Worm (Caenorhabditis elegans) whole organism, young adult: ENCODE measurements around the gene str-217.

Source experiments
- B0261.1 ChIP-seq: sonication (generic microtip); optimal IDR thresholded peaks from 2 replicates; lab custom pipeline; 2016; ENCODE audit warnings: mild to moderate bottlenecking, missing genetic modification characterization, moderate library complexity, missing compliant biosample characterization
- B0336.3 ChIP-seq: fragments of 200-800 bp; sonication (Bioruptor generic); IDR thresholded peaks from 2 replicates; pipeline ENCODE4 v1.3.6; 2022; ENCODE audit warnings: missing genetic modification characterization, missing compliant biosample characterization
- C17E4.6 ChIP-seq: fragments of 200-800 bp; sonication (Bioruptor generic); IDR thresholded peaks from 2 replicates; pipeline ENCODE4 v1.3.6; 2022; ENCODE audit warnings: missing genetic modification reagents, missing genetic modification characterization, missing compliant biosample characterization
- F22D6.2 ChIP-seq: sonication (generic microtip); optimal IDR thresholded peaks from 2 replicates; lab custom pipeline; 2016; ENCODE audit warnings: mild to moderate bottlenecking, missing genetic modification characterization, missing compliant biosample characterization
- F33H1.4 ChIP-seq: fragments of 200-800 bp; sonication (Bioruptor generic); IDR thresholded peaks from 2 replicates; pipeline ENCODE4 v1.3.6; 2022; ENCODE audit warnings: missing genetic modification reagents, missing genetic modification characterization, missing compliant biosample characterization
- F39B2.1 ChIP-seq: fragments of 200-800 bp; sonication (Bioruptor generic); IDR thresholded peaks from 2 replicates; pipeline ENCODE4 v1.3.6; 2022; ENCODE audit warnings: missing genetic modification reagents, missing genetic modification characterization, missing compliant biosample characterization
- F52B5.7 ChIP-seq: sonication (generic microtip); optimal IDR thresholded peaks from 2 replicates; lab custom pipeline; 2016; ENCODE audit warnings: mild to moderate bottlenecking, missing genetic modification characterization, missing compliant biosample characterization
- K12H6.12 ChIP-seq: fragments of 200-800 bp; sonication (Bioruptor generic); optimal IDR thresholded peaks from 2 replicates; lab custom pipeline; 2018; ENCODE audit warnings: mild to moderate bottlenecking, missing genetic modification characterization, missing compliant biosample characterization
- ZK185.1 ChIP-seq: sonication (generic microtip); optimal IDR thresholded peaks from 2 replicates; lab custom pipeline; 2016; ENCODE audit warnings: mild to moderate bottlenecking, missing genetic modification characterization, missing compliant biosample characterization; ENCODE audit not compliant: poor library complexity, severe bottlenecking
- aptf-3 ChIP-seq: fragments of 200-800 bp; sonication (Bioruptor generic); IDR thresholded peaks from 2 replicates; pipeline ENCODE4 v1.3.6; 2022; ENCODE audit warnings: missing genetic modification characterization, missing compliant biosample characterization
- atf-7 ChIP-seq: sonication (generic microtip); optimal IDR thresholded peaks from 2 replicates; lab custom pipeline; 2017; ENCODE audit warnings: mild to moderate bottlenecking, missing genetic modification characterization, missing compliant biosample characterization
- attf-6 ChIP-seq: fragments of 200-800 bp; sonication (Bioruptor generic); IDR thresholded peaks from 2 replicates; pipeline ENCODE4 v1.3.6; 2022; ENCODE audit warnings: missing genetic modification reagents, missing genetic modification characterization, missing compliant biosample characterization
- bed-1 ChIP-seq: fragments of 200-800 bp; sonication (Bioruptor generic); IDR thresholded peaks from 2 replicates; pipeline ENCODE4 v1.3.6; 2022; ENCODE audit warnings: missing genetic modification reagents, missing genetic modification characterization, missing compliant biosample characterization
- bed-2 ChIP-seq: fragments of 200-800 bp; sonication (Bioruptor generic); IDR thresholded peaks from 2 replicates; pipeline ENCODE4 v1.3.6; 2022; ENCODE audit warnings: missing genetic modification reagents, missing genetic modification characterization, missing compliant biosample characterization
- ccch-3 ChIP-seq: fragments of 200-800 bp; sonication (Bioruptor generic); optimal IDR thresholded peaks from 2 replicates; lab custom pipeline; 2018; ENCODE audit warnings: mild to moderate bottlenecking, missing genetic modification characterization, missing compliant biosample characterization
- cebp-1 ChIP-seq, 2 experiments: fragments of 200-800 bp in 1 of 2; sonication (Bioruptor generic) in 1 of 2; sonication (generic microtip) in 1 of 2; IDR thresholded peaks in 1 of 2; optimal IDR thresholded peaks in 1 of 2; 2 replicates each; pipeline versions ENCODE4 v1.3.6 to Lab custom; 2017 to 2022; ENCODE audit warnings: missing compliant biosample characterization in 2 of 2, missing genetic modification characterization in 2 of 2, mild to moderate bottlenecking in 1 of 2, missing genetic modification reagents in 1 of 2, moderate library complexity in 1 of 2
- cebp-2 ChIP-seq: fragments of 200-800 bp; sonication (Bioruptor generic); IDR thresholded peaks from 2 replicates; pipeline ENCODE4 v1.3.6; 2022; ENCODE audit warnings: missing genetic modification characterization, missing compliant biosample characterization
- chd-7 ChIP-seq: sonication (generic microtip); optimal IDR thresholded peaks from 2 replicates; lab custom pipeline; 2016; ENCODE audit warnings: mild to moderate bottlenecking, missing genetic modification characterization, moderate library complexity, missing compliant biosample characterization
- dpl-1 ChIP-seq: fragments of 150-350 bp; optimal IDR thresholded peaks from 2 replicates; lab custom pipeline; 2014; ENCODE audit warnings: missing biosample characterization, missing genetic modification reagents, missing genetic modification characterization
- efl-1 ChIP-seq: fragments of 150-350 bp; optimal IDR thresholded peaks from 2 replicates; lab custom pipeline; 2014; ENCODE audit warnings: missing biosample characterization, missing genetic modification reagents, missing genetic modification characterization
- hlh-26 ChIP-seq: fragments of 200-800 bp; sonication (Bioruptor generic); conservative IDR thresholded peaks from 2 replicates; pipeline ENCODE4 v1.3.6; 2022; ENCODE audit warnings: missing genetic modification reagents, missing genetic modification characterization, missing compliant biosample characterization
- hmg-1.2 ChIP-seq: fragments of 200-800 bp; sonication (Bioruptor generic); IDR thresholded peaks from 2 replicates; pipeline ENCODE4 v1.3.6; 2022; ENCODE audit warnings: missing genetic modification reagents, missing genetic modification characterization, missing compliant biosample characterization
- hmg-20 ChIP-seq: fragments of 200-800 bp; sonication (Bioruptor generic); IDR thresholded peaks from 2 replicates; pipeline ENCODE4 v1.3.6; 2022; ENCODE audit warnings: missing genetic modification reagents, missing genetic modification characterization, missing compliant biosample characterization
- hrde-1 ChIP-seq: sonication (generic microtip); optimal IDR thresholded peaks from 2 replicates; lab custom pipeline; 2016; ENCODE audit warnings: missing genetic modification characterization, mild to moderate bottlenecking, missing compliant biosample characterization, moderate library complexity, missing genotype, missing genetic modification reagents, borderline replicate concordance
- let-526 ChIP-seq: fragments of 200-800 bp; sonication (Bioruptor generic); IDR thresholded peaks from 2 replicates; pipeline ENCODE4 v1.3.6; 2022; ENCODE audit warnings: missing genetic modification reagents, missing genetic modification characterization, missing compliant biosample characterization
- let-607 ChIP-seq, 2 experiments: fragments of 200-800 bp in 1 of 2; sonication (Bioruptor generic) in 1 of 2; sonication (generic microtip) in 1 of 2; optimal IDR thresholded peaks; 2 replicates each; lab custom pipeline; 2016 to 2018; ENCODE audit warnings: mild to moderate bottlenecking in 2 of 2, missing compliant biosample characterization in 2 of 2, missing genetic modification characterization in 2 of 2, moderate library complexity in 2 of 2, missing genotype in 1 of 2
- lin-35 ChIP-seq, 3 experiments: fragments of 150-350 bp in 2 of 3; sonication (generic microtip) in 1 of 3; optimal IDR thresholded peaks; 2 replicates each; lab custom pipeline; 2014 to 2018; ENCODE audit warnings: missing biosample characterization in 3 of 3, missing genetic modification characterization in 3 of 3, missing genetic modification reagents in 3 of 3
- lsy-27 ChIP-seq: sonication (generic microtip); optimal IDR thresholded peaks from 2 replicates; lab custom pipeline; 2017; ENCODE audit warnings: missing genetic modification characterization, mild to moderate bottlenecking, missing compliant biosample characterization, antibody characterized with exemption, missing genotype, borderline replicate concordance; ENCODE audit not compliant: insufficient read depth
- madf-3 ChIP-seq: fragments of 200-800 bp; sonication (Bioruptor generic); IDR thresholded peaks from 2 replicates; pipeline ENCODE4 v1.3.6; 2022; ENCODE audit warnings: missing genetic modification reagents, missing genetic modification characterization, missing compliant biosample characterization
- nfya-2 ChIP-seq: fragments of 200-800 bp; sonication (Bioruptor generic); IDR thresholded peaks from 2 replicates; pipeline ENCODE4 v1.3.6; 2022; ENCODE audit warnings: missing genetic modification reagents, missing genetic modification characterization, missing compliant biosample characterization
- nfyb-1 ChIP-seq: fragments of 200-800 bp; sonication (Bioruptor generic); IDR thresholded peaks from 2 replicates; pipeline ENCODE4 v1.3.6; 2022; ENCODE audit warnings: missing genetic modification reagents, missing genetic modification characterization, missing compliant biosample characterization
- nhr-179 ChIP-seq: sonication (generic microtip); optimal IDR thresholded peaks from 2 replicates; lab custom pipeline; 2016; ENCODE audit warnings: mild to moderate bottlenecking, missing genetic modification characterization, missing compliant biosample characterization
- pbrm-1 ChIP-seq: fragments of 200-800 bp; sonication (Bioruptor generic); IDR thresholded peaks from 2 replicates; pipeline ENCODE4 v1.3.6; 2022; ENCODE audit warnings: missing genetic modification reagents, missing genetic modification characterization, missing compliant biosample characterization
- rec-8 ChIP-seq, 2 experiments: sonication (generic microtip); optimal IDR thresholded peaks; 2 replicates each; lab custom pipeline; 2016; ENCODE audit warnings: mild to moderate bottlenecking in 2 of 2, missing genetic modification characterization in 2 of 2, missing genetic modification reagents in 2 of 2, missing genotype in 2 of 2, missing biosample characterization in 1 of 2, missing compliant biosample characterization in 1 of 2, moderate library complexity in 1 of 2
- sea-2 ChIP-seq: fragments of 200-800 bp; sonication (Bioruptor generic); IDR thresholded peaks from 2 replicates; pipeline ENCODE4 v1.3.6; 2022; ENCODE audit warnings: missing genetic modification characterization, missing compliant biosample characterization
- snpc-4 ChIP-seq, 5 experiments: fragments of 150-350 bp in 1 of 5; sonication (generic microtip) in 4 of 5; optimal IDR thresholded peaks; 2 replicates each; lab custom pipeline; 2014 to 2018; ENCODE audit warnings: missing genetic modification characterization in 5 of 5, missing biosample characterization in 3 of 5, antibody characterized with exemption in 2 of 5, mild to moderate bottlenecking in 2 of 5, missing compliant biosample characterization in 2 of 5, missing genotype in 2 of 5, moderate library complexity in 2 of 5, missing genetic modification reagents in 1 of 5
- sptf-2 ChIP-seq: fragments of 200-800 bp; sonication (Bioruptor generic); optimal IDR thresholded peaks from 2 replicates; lab custom pipeline; 2018; ENCODE audit warnings: mild to moderate bottlenecking, missing genetic modification characterization, missing compliant biosample characterization
- tlf-1 ChIP-seq: fragments of 200-800 bp; sonication (Bioruptor generic); optimal IDR thresholded peaks from 2 replicates; lab custom pipeline; 2018; ENCODE audit warnings: mild to moderate bottlenecking, missing genetic modification characterization, missing compliant biosample characterization
- zfh-2 ChIP-seq: fragments of 200-800 bp; sonication (Bioruptor generic); conservative IDR thresholded peaks from 2 replicates; pipeline ENCODE4 v1.3.6; 2022; ENCODE audit warnings: missing genetic modification reagents, missing genetic modification characterization, missing compliant biosample characterization
- ztf-28 ChIP-seq: fragments of 200-800 bp; sonication (Bioruptor generic); IDR thresholded peaks from 2 replicates; pipeline ENCODE4 v1.3.6; 2022; ENCODE audit warnings: missing genetic modification reagents, missing genetic modification characterization, missing compliant biosample characterization

The str-217 gene

DNA sequence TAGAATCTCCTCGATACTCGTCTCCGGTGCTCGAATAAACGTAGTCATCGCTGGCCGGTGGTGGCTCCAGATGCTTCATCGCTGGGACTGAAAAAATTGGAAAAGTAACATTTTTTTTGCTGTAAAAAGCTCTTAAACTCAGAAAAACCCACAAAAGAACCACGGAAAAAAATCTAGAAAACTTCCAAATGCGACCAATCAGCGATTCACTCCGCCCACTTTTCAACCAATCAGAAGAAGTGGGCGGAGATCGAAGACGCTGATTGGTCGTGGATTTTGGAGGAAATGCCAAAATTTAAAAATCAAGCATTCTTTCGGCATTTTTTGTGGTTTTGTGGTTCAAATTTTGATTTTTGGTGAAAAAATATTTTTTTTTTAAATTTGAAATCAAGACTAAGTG is 41.1 kb downstream of the str-217 start:
- no peak for TF ChIP-seq F22D6.2 (tag; lab: Kevin White, UChicago)
- no peak for TF ChIP-seq sptf-2
- TF ChIP-seq ztf-28 (GFP tag; lab: Robert Waterston, UW): no peak
- TF ChIP-seq ccch-3 (GFP tag; lab: Kevin White, UChicago): no peak
- no peak for TF ChIP-seq hmg-20
- peak; percentile 15; the same call in 1 of the 2 replicates for TF ChIP-seq nfyb-1 (GFP tag; lab: Robert Waterston, UW)
- no peak for TF ChIP-seq bed-2

DNA sequence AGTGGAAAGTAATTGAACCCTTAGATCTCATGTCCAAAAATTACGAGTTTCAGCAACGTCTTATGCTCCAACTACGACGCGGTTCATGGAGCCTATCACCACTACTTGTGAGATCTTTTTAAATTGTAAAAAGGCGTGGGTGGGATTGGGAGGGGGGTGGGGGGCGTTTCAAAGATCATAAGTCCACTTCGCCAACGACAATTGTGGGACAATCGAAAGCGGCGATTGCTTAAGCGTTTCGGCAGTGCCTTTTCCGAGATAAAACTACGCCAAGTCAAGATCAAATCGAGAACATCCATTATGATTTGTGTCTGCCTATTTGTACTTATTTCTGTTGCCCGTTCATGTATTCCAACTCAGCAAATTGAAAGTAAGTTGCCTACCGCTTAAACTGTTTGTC is 43.9 kb downstream of the str-217 start, which contains the start of gene clec-239:
Gene clec-239, plus strand, starts transcription at position 301 of the 400 bp plus-strand sequence.
- TF ChIP-seq chd-7 (tag; lab: Kevin White, UChicago): no peak
- no peak for TF ChIP-seq lsy-27 (tag; lab: Kevin White, UChicago)
- no peak for TF ChIP-seq F39B2.1 (GFP tag; lab: Robert Waterston, UW)

ce11 chrV:16954766-16955165 is 45.3 kb downstream of the str-217 start, which contains the start of gene srh-206:
Gene srh-206, minus strand, starts transcription at chrV:16954866.
- TF ChIP-seq pbrm-1 (GFP tag; lab: Robert Waterston, UW): no peak
- no peak for TF ChIP-seq aptf-3 (GFP tag; lab: Robert Waterston, UW)
- no peak for TF ChIP-seq B0336.3 (GFP tag; lab: Robert Waterston, UW)
- no peak for TF ChIP-seq rec-8 (tag; optimal IDR thresholded peaks at IDR 0.05; lab: Kevin White, UChicago)
- no peak for TF ChIP-seq nfyb-1 (GFP tag; lab: Robert Waterston, UW)
- no peak for TF ChIP-seq F33H1.4 (GFP tag; lab: Robert Waterston, UW)
- no peak for TF ChIP-seq let-607 (tag; optimal IDR thresholded peaks at IDR 0.05; lab: Kevin White, UChicago)
- TF ChIP-seq ZK185.1: no peak
- TF ChIP-seq C17E4.6 (GFP tag; lab: Robert Waterston, UW): no peak
- TF ChIP-seq atf-7 (tag; lab: Kevin White, UChicago): no peak
- no peak for TF ChIP-seq cebp-2 (GFP tag; lab: Robert Waterston, UW)
- TF ChIP-seq hrde-1 (tag; lab: Kevin White, UChicago): no peak
- TF ChIP-seq ztf-28 (GFP tag; lab: Robert Waterston, UW): no peak
- no peak for TF ChIP-seq bed-1 (GFP tag; lab: Robert Waterston, UW)
- TF ChIP-seq F39B2.1 (GFP tag; lab: Robert Waterston, UW): no peak
- no peak for TF ChIP-seq cebp-1 (GFP tag; IDR thresholded peaks at IDR 0.05; lab: Robert Waterston, UW)
- no peak for TF ChIP-seq cebp-1 (tag; optimal IDR thresholded peaks at IDR 0.05; lab: Kevin White, UChicago)
- no peak for TF ChIP-seq zfh-2

- TF ChIP-seq hlh-26: no peak
- TF ChIP-seq, all 124 proteins: peak for 0
Measured at ce11 chrV:16951504-16951903, 48.6 kb downstream of the str-217 start, which contains the start of gene clec-238. Gene clec-238, plus strand, starts transcription at chrV:16951804.

DNA sequence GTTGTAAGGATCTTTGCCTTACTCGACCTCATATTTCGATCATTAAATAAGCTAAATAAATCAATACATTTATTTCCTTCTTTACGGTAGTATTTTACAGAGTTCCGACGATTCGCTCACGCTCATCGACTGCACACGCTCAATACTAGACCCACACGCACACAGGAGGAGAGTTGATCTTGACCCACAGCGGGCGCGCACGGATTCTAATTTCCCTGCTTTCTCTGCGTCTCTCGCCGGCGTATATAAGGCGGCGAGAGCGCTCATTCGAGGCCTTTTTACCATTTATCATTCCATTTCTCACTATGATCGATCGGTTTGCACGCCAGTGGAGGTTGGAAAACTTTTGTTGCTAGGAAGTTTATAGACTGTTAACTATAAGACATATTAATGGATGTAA is 50.1 kb downstream of the str-217 start:
- TF ChIP-seq tlf-1 (GFP tag; lab: Kevin White, UChicago) (no peak), K12H6.12 (no peak), nfya-2 (GFP tag; lab: Robert Waterston, UW) (no peak), nhr-179 (tag; lab: Kevin White, UChicago) (no peak), madf-3 (GFP tag; lab: Robert Waterston, UW) (0 out of 2 replicates have a peak, but pooled peaks have one; percentile 42), dpl-1 (GFP tag; lab: Kevin White, UChicago) (peak; percentile 38), B0261.1 (tag; lab: Kevin White, UChicago) (no peak), attf-6 (GFP tag; lab: Robert Waterston, UW) (peak; percentile 78), snpc-4 (GFP tag; optimal IDR thresholded peaks at IDR 0.05; lab: Kevin White, UChicago) (no peak), snpc-4 (tag; optimal IDR thresholded peaks at IDR 0.05; lab: Kevin White, UChicago) (peak in 1 of 4 experiments; percentile 40), bed-1 (GFP tag; lab: Robert Waterston, UW) (no peak), F33H1.4 (GFP tag; lab: Robert Waterston, UW) (no peak), efl-1 (GFP tag; lab: Kevin White, UChicago) (peak; percentile 79), F52B5.7 (tag; lab: Kevin White, UChicago) (no peak), hmg-1.2 (no peak; the same call in 1 of the 2 replicates), let-526 (GFP tag; lab: Robert Waterston, UW) (no peak), sea-2 (GFP tag; lab: Robert Waterston, UW) (no peak), lin-35 (GFP tag; optimal IDR thresholded peaks at IDR 0.05; lab: Kevin White, UChicago) (no peak)
